Worm (Caenorhabditis elegans): ENCODE results near the gene R12A1.3.
A peak's percentile ranks its signal among the peaks of the same experiment; 100 is the strongest.

Gene R12A1.3

DNA sequence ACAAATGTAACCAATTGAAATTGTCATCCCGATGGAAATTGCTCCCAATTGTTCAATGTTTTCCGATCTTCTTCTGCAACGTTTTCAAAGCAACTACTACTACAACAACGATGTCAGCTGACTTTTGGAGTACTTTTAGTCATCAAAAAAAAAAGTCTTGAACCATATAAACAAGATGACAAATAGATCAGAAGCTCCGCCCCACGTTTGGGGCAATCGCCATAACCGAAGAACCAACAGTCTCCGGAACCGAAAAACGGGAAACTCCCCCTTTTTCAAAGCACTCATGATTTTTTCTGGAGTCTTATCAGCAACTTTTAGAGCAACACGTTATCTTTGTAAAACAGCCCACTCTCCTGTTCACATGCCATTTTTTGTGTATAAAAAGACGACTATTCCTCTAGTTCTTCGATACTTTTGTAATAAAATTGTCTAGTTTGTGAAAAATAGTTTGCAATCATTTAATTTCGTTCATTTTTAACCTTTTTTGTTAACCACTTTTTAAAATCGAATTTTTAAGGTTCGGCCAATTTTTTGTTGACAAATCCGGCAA, 33.9 kb upstream of the R12A1.3 start:
- no peak for TF ChIP-seq dmd-8 (GFP tag; IDR thresholded peaks at IDR 0.05)
- no peak for TF ChIP-seq lin-29 (GFP tag; IDR thresholded peaks at IDR 0.05)
- TF ChIP-seq dve-1 (tag; optimal IDR thresholded peaks at IDR 0.05; ENCODE audit: insufficient read depth): peak; percentile 44
- no peak for TF ChIP-seq unc-130 (GFP tag; optimal IDR thresholded peaks at IDR 0.05)
- no peak for TF ChIP-seq egl-27 (tag; optimal IDR thresholded peaks at IDR 0.05)
- TF ChIP-seq tra-1 (GFP tag; IDR thresholded peaks at IDR 0.05): no peak
- TF ChIP-seq T20F7.1 (GFP tag; optimal IDR thresholded peaks at IDR 0.05): no peak
- TF ChIP-seq hlh-30 (tag; optimal IDR thresholded peaks at IDR 0.05; ENCODE audit: insufficient read depth): peak; percentile 43
- TF ChIP-seq F44E2.7 (GFP tag; IDR thresholded peaks at IDR 0.05): no peak
- no peak for TF ChIP-seq D1046.2 (GFP tag; IDR thresholded peaks at IDR 0.05)
- TF ChIP-seq vab-7 (GFP tag; IDR thresholded peaks at IDR 0.05): no peak
- TF ChIP-seq nhr-28 (tag; optimal IDR thresholded peaks at IDR 0.05): peak; percentile 67
- TF ChIP-seq mdt-29 (GFP tag; IDR thresholded peaks at IDR 0.05): no peak
- no peak for TF ChIP-seq ceh-44 (GFP tag; IDR thresholded peaks at IDR 0.05)
- TF ChIP-seq Y48G9A.11 (GFP tag; IDR thresholded peaks at IDR 0.05): no peak
- TF ChIP-seq php-3 (GFP tag; IDR thresholded peaks at IDR 0.05): peak; percentile 18; the same call in 1 of the 2 replicates
- no peak for TF ChIP-seq F10B5.3 (tag; optimal IDR thresholded peaks at IDR 0.05)
- no peak for TF ChIP-seq lin-15B (tag; optimal IDR thresholded peaks at IDR 0.05)
- TF ChIP-seq hlh-11 (tag; optimal IDR thresholded peaks at IDR 0.05): peak; percentile 66
- TF ChIP-seq snpc-1.2 (GFP tag; IDR thresholded peaks at IDR 0.05): no peak
- TF ChIP-seq lir-3 (tag; optimal IDR thresholded peaks at IDR 0.05): no peak
- no peak for TF ChIP-seq attf-4 (tag; optimal IDR thresholded peaks at IDR 0.05)
- no peak for TF ChIP-seq nhr-111 (GFP tag; optimal IDR thresholded peaks at IDR 0.05)
- TF ChIP-seq zfp-2 (tag; optimal IDR thresholded peaks at IDR 0.05): no peak
- TF ChIP-seq ceh-32 (tag; optimal IDR thresholded peaks at IDR 0.05; ENCODE audit: poor library complexity): no peak
- no peak for TF ChIP-seq zfp-3 (GFP tag; conservative IDR thresholded peaks at IDR 0.05)
- no peak for TF ChIP-seq mxl-3 (GFP tag; optimal IDR thresholded peaks at IDR 0.05)
- no peak for TF ChIP-seq F26F4.8 (GFP tag; conservative IDR thresholded peaks at IDR 0.05)
- no peak for TF ChIP-seq spr-1 (tag; optimal IDR thresholded peaks at IDR 0.05)
- no peak for TF ChIP-seq lin-38 (GFP tag; IDR thresholded peaks at IDR 0.05)
- peak; percentile 47 for TF ChIP-seq nhr-77 (tag; optimal IDR thresholded peaks at IDR 0.05)
- no peak for TF ChIP-seq mes-2 (tag; optimal IDR thresholded peaks at IDR 0.05; ENCODE audit: poor library complexity, severe bottlenecking)
- TF ChIP-seq nhr-42 (GFP tag; IDR thresholded peaks at IDR 0.05): no peak
- no peak for TF ChIP-seq Y105C5A.15 (GFP tag; IDR thresholded peaks at IDR 0.05)
- TF ChIP-seq rbr-2 (tag; optimal IDR thresholded peaks at IDR 0.05): no peak
- no peak for TF ChIP-seq nhr-25 (tag; optimal IDR thresholded peaks at IDR 0.05; ENCODE audit: borderline replicate concordance, insufficient read depth)
- no peak for TF ChIP-seq lim-7 (GFP tag; IDR thresholded peaks at IDR 0.05)
- peak; percentile 78 for TF ChIP-seq mxl-2 (GFP tag; conservative IDR thresholded peaks at IDR 0.05)
- no peak for TF ChIP-seq nhr-6 (tag; optimal IDR thresholded peaks at IDR 0.05)
- no peak for TF ChIP-seq daf-16 (GFP tag; optimal IDR thresholded peaks at IDR 0.05)
- peak; percentile 81 for TF ChIP-seq daf-16 (tag; optimal IDR thresholded peaks at IDR 0.05)
- peak; percentile 18 for TF ChIP-seq nhr-48 (tag; optimal IDR thresholded peaks at IDR 0.05)
- TF ChIP-seq zip-11 (GFP tag; IDR thresholded peaks at IDR 0.05): no peak
- TF ChIP-seq madf-5 (GFP tag; IDR thresholded peaks at IDR 0.05): no peak
- TF ChIP-seq pqm-1 (tag; optimal IDR thresholded peaks at IDR 0.05): peak; percentile 43
- no peak for TF ChIP-seq mdl-1 (tag; optimal IDR thresholded peaks at IDR 0.05)
- TF ChIP-seq fos-1 (tag; optimal IDR thresholded peaks at IDR 0.05): no peak
- TF ChIP-seq snpc-4 (tag; optimal IDR thresholded peaks at IDR 0.05): no peak
- TF ChIP-seq daf-19 (GFP tag; conservative IDR thresholded peaks at IDR 0.05): no peak
- TF ChIP-seq ceh-82 (tag; optimal IDR thresholded peaks at IDR 0.05): no peak
- TF ChIP-seq aha-1 (tag): peak; percentile 66
- no peak for TF ChIP-seq zag-1 (tag; optimal IDR thresholded peaks at IDR 0.05)
